Worm (Caenorhabditis elegans): ENCODE data around the gene T11G6.4.

T11G6.4 gene

ce11 chrIV:10832148-10832547, 19.6 kb downstream of the T11G6.4 start, which contains the start of gene best-15:
best-15 (minus strand) TSS chrIV:10832248.
- TF ChIP-seq scrt-1 (GFP tag; IDR thresholded peaks at IDR 0.05) (no peak), hnd-1 (tag; optimal IDR thresholded peaks at IDR 0.05) (no peak), sea-1 (GFP tag; conservative IDR thresholded peaks at IDR 0.05) (no peak), ama-1 (optimal IDR thresholded peaks at IDR 0.05) (no peak), tra-4 (tag; optimal IDR thresholded peaks at IDR 0.05) (no peak), hmbx-1 (tag; optimal IDR thresholded peaks at IDR 0.05) (no peak), pes-1 (GFP tag; IDR thresholded peaks at IDR 0.05) (no peak), ets-7 (tag; optimal IDR thresholded peaks at IDR 0.05) (no peak), aly-1 (tag; optimal IDR thresholded peaks at IDR 0.05) (no peak), ceh-36 (tag; optimal IDR thresholded peaks at IDR 0.05) (no peak), F13C5.2 (tag; optimal IDR thresholded peaks at IDR 0.05) (no peak), hmg-4 (GFP tag; optimal IDR thresholded peaks at IDR 0.05) (no peak), ceh-13 (GFP tag; optimal IDR thresholded peaks at IDR 0.05) (no peak), tbx-11 (GFP tag; IDR thresholded peaks at IDR 0.05) (no peak)

- TF ChIP-seq pes-1 (GFP tag; IDR thresholded peaks at IDR 0.05) (no peak), ets-7 (tag; optimal IDR thresholded peaks at IDR 0.05) (no peak), flt-1 (GFP tag; IDR thresholded peaks at IDR 0.05) (no peak), tbx-11 (GFP tag; IDR thresholded peaks at IDR 0.05) (no peak), hmbx-1 (tag; optimal IDR thresholded peaks at IDR 0.05) (no peak), tbx-37 (GFP tag; conservative IDR thresholded peaks at IDR 0.05) (no peak), ama-1 (optimal IDR thresholded peaks at IDR 0.05) (no peak), ceh-36 (tag; optimal IDR thresholded peaks at IDR 0.05) (no peak), hnd-1 (tag; optimal IDR thresholded peaks at IDR 0.05) (no peak), hmg-4 (GFP tag; optimal IDR thresholded peaks at IDR 0.05) (no peak), sea-1 (GFP tag; conservative IDR thresholded peaks at IDR 0.05) (no peak), scrt-1 (GFP tag; IDR thresholded peaks at IDR 0.05) (no peak), aly-1 (tag; optimal IDR thresholded peaks at IDR 0.05) (no peak)
Measured at ce11 chrIV:10828049-10828448, 23.7 kb downstream of the T11G6.4 start, which contains the start of gene npax-3. npax-3 (minus strand) TSS chrIV:10828149.

ce11 chrIV:10826029-10826428, 25.7 kb downstream of the T11G6.4 start:
- TF ChIP-seq tbx-11 (GFP tag; IDR thresholded peaks at IDR 0.05) (no peak), ama-1 (optimal IDR thresholded peaks at IDR 0.05) (peak; percentile 65)

ce11 chrIV:10825383-10825782, 26.4 kb downstream of the T11G6.4 start:
- TF ChIP-seq flt-1 (GFP tag; IDR thresholded peaks at IDR 0.05) (no peak), tbx-37 (GFP tag; conservative IDR thresholded peaks at IDR 0.05) (no peak), aly-1 (tag; optimal IDR thresholded peaks at IDR 0.05) (no peak), F13C5.2 (tag; optimal IDR thresholded peaks at IDR 0.05) (no peak), hmbx-1 (tag; optimal IDR thresholded peaks at IDR 0.05) (no peak), B0310.2 (tag; optimal IDR thresholded peaks at IDR 0.05) (no peak), scrt-1 (GFP tag; IDR thresholded peaks at IDR 0.05) (no peak), ceh-36 (tag; optimal IDR thresholded peaks at IDR 0.05) (no peak), hnd-1 (tag; optimal IDR thresholded peaks at IDR 0.05) (no peak), ceh-13 (GFP tag; optimal IDR thresholded peaks at IDR 0.05) (no peak), ama-1 (optimal IDR thresholded peaks at IDR 0.05) (no peak), hmg-4 (GFP tag; optimal IDR thresholded peaks at IDR 0.05) (no peak), sea-1 (GFP tag; conservative IDR thresholded peaks at IDR 0.05) (no peak), tbx-11 (GFP tag; IDR thresholded peaks at IDR 0.05) (no peak), ets-7 (tag; optimal IDR thresholded peaks at IDR 0.05) (no peak)

ce11 chrIV:10821672-10822304, 29.9 kb downstream of the T11G6.4 start:
- TF ChIP-seq tra-4 (tag; optimal IDR thresholded peaks at IDR 0.05) (no peak), tbx-11 (GFP tag; IDR thresholded peaks at IDR 0.05) (no peak; the same call in 1 of the 2 replicates), scrt-1 (GFP tag; IDR thresholded peaks at IDR 0.05) (0 out of 2 replicates have a peak, but pooled peaks have one; percentile 46), aly-1 (tag; optimal IDR thresholded peaks at IDR 0.05) (no peak), ets-7 (tag; optimal IDR thresholded peaks at IDR 0.05) (peak; percentile 46), tbx-37 (GFP tag; conservative IDR thresholded peaks at IDR 0.05) (0 out of 2 replicates have a peak, but pooled peaks have one; percentile 12), hmbx-1 (tag; optimal IDR thresholded peaks at IDR 0.05) (no peak), ceh-36 (tag; optimal IDR thresholded peaks at IDR 0.05) (no peak), hnd-1 (tag; optimal IDR thresholded peaks at IDR 0.05) (no peak), B0310.2 (tag; optimal IDR thresholded peaks at IDR 0.05) (no peak), pes-1 (GFP tag; IDR thresholded peaks at IDR 0.05) (no peak), ama-1 (optimal IDR thresholded peaks at IDR 0.05) (peak; percentile 43), flt-1 (GFP tag; IDR thresholded peaks at IDR 0.05) (peak; percentile 2; the same call in 1 of the 2 replicates), hmg-4 (GFP tag; optimal IDR thresholded peaks at IDR 0.05) (peak; percentile 95), ceh-13 (GFP tag; optimal IDR thresholded peaks at IDR 0.05) (no peak), sea-1 (GFP tag; conservative IDR thresholded peaks at IDR 0.05) (peak; percentile 49; the same call in 1 of the 2 replicates), F13C5.2 (tag; optimal IDR thresholded peaks at IDR 0.05) (peak; percentile 82)

- no peak for TF ChIP-seq tbx-11 (GFP tag; IDR thresholded peaks at IDR 0.05)
- no peak for TF ChIP-seq hnd-1 (tag; optimal IDR thresholded peaks at IDR 0.05)
- peak; percentile 46 for TF ChIP-seq aly-1 (tag; optimal IDR thresholded peaks at IDR 0.05)
- TF ChIP-seq scrt-1 (GFP tag; IDR thresholded peaks at IDR 0.05) = no peak
- no peak for TF ChIP-seq ceh-13 (GFP tag; optimal IDR thresholded peaks at IDR 0.05)
- TF ChIP-seq ets-7 (tag; optimal IDR thresholded peaks at IDR 0.05) = no peak
- TF ChIP-seq ama-1 (optimal IDR thresholded peaks at IDR 0.05) = no peak
Measured at ce11 chrIV:10820837-10821671, 30.7 kb downstream of the T11G6.4 start.

- no peak for TF ChIP-seq ets-7 (tag; optimal IDR thresholded peaks at IDR 0.05)
- no peak for TF ChIP-seq flt-1 (GFP tag; IDR thresholded peaks at IDR 0.05)
- no peak for TF ChIP-seq B0310.2 (tag; optimal IDR thresholded peaks at IDR 0.05)
- TF ChIP-seq hnd-1 (tag; optimal IDR thresholded peaks at IDR 0.05) = no peak
Measured at ce11 chrIV:10820114-10820513, 31.6 kb downstream of the T11G6.4 start.
